Worm (Caenorhabditis elegans) whole organism, young adult: ENCODE measurements around the gene rgs-7.

ENCODE experiments used
- B0019.2 ChIP-seq: fragments of 200-800 bp; sonication (Bioruptor generic); conservative IDR thresholded peaks from 2 replicates; pipeline ENCODE4 v1.3.6; 2022; ENCODE audit warnings: missing genetic modification reagents, missing genetic modification characterization, missing compliant biosample characterization
- C06A6.2 ChIP-seq: fragments of 200-800 bp; sonication (Bioruptor generic); conservative IDR thresholded peaks from 2 replicates; pipeline ENCODE4 v1.3.6; 2022; ENCODE audit warnings: missing genetic modification characterization, missing compliant biosample characterization
- F10E7.11 ChIP-seq: sonication (generic microtip); optimal IDR thresholded peaks from 2 replicates; lab custom pipeline; 2017; ENCODE audit warnings: mild to moderate bottlenecking, missing genetic modification characterization, moderate library complexity, missing compliant biosample characterization
- F22D6.2 ChIP-seq: sonication (generic microtip); optimal IDR thresholded peaks from 2 replicates; lab custom pipeline; 2016; ENCODE audit warnings: mild to moderate bottlenecking, missing genetic modification characterization, missing compliant biosample characterization
- F49E8.2 ChIP-seq: sonication (generic microtip); optimal IDR thresholded peaks from 3 replicates; lab custom pipeline; 2017; ENCODE audit warnings: missing genetic modification characterization, mild to moderate bottlenecking, missing compliant biosample characterization, antibody characterized with exemption, moderate library complexity; ENCODE audit not compliant: insufficient read depth
- K11D2.4 ChIP-seq: fragments of 200-800 bp; sonication (Bioruptor generic); IDR thresholded peaks from 2 replicates; pipeline ENCODE4 v1.3.6; 2022; ENCODE audit warnings: missing genetic modification reagents, missing genetic modification characterization, missing compliant biosample characterization
- K12H6.12 ChIP-seq: fragments of 200-800 bp; sonication (Bioruptor generic); optimal IDR thresholded peaks from 2 replicates; lab custom pipeline; 2018; ENCODE audit warnings: mild to moderate bottlenecking, missing genetic modification characterization, missing compliant biosample characterization
- Y53F4B.3 ChIP-seq: fragments of 200-800 bp; sonication (Bioruptor generic); IDR thresholded peaks from 2 replicates; pipeline ENCODE4 v1.3.6; 2022; ENCODE audit warnings: missing genetic modification reagents, missing genetic modification characterization, missing compliant biosample characterization
- Y53G8AR.9 ChIP-seq: fragments of 200-800 bp; sonication (Bioruptor generic); conservative IDR thresholded peaks from 2 replicates; pipeline ENCODE4 v1.3.6; 2022; ENCODE audit warnings: missing genetic modification reagents, missing genetic modification characterization, missing compliant biosample characterization
- Y56A3A.18 ChIP-seq: fragments of 200-800 bp; sonication (Bioruptor generic); IDR thresholded peaks from 2 replicates; pipeline ENCODE4 v1.3.6; 2022; ENCODE audit warnings: missing genetic modification reagents, missing genetic modification characterization, missing compliant biosample characterization
- Y79H2A.3 ChIP-seq: fragments of 200-800 bp; sonication (Bioruptor generic); conservative IDR thresholded peaks from 2 replicates; pipeline ENCODE4 v1.3.6; 2022; ENCODE audit warnings: missing genetic modification reagents, missing genetic modification characterization, missing compliant biosample characterization
- Y95B8A.8 ChIP-seq: fragments of 200-800 bp; sonication (Bioruptor generic); IDR thresholded peaks from 2 replicates; pipeline ENCODE4 v1.3.6; 2022; ENCODE audit warnings: missing genetic modification reagents, missing genetic modification characterization, missing compliant biosample characterization
- atf-7 ChIP-seq: sonication (generic microtip); optimal IDR thresholded peaks from 2 replicates; lab custom pipeline; 2017; ENCODE audit warnings: mild to moderate bottlenecking, missing genetic modification characterization, missing compliant biosample characterization
- attf-5 ChIP-seq: fragments of 200-800 bp; sonication (Bioruptor generic); optimal IDR thresholded peaks from 2 replicates; lab custom pipeline; 2018; ENCODE audit warnings: mild to moderate bottlenecking, missing genetic modification characterization, missing compliant biosample characterization
- bed-1 ChIP-seq: fragments of 200-800 bp; sonication (Bioruptor generic); IDR thresholded peaks from 2 replicates; pipeline ENCODE4 v1.3.6; 2022; ENCODE audit warnings: missing genetic modification reagents, missing genetic modification characterization, missing compliant biosample characterization
- cebp-2 ChIP-seq: fragments of 200-800 bp; sonication (Bioruptor generic); IDR thresholded peaks from 2 replicates; pipeline ENCODE4 v1.3.6; 2022; ENCODE audit warnings: missing genetic modification characterization, missing compliant biosample characterization
- ceh-27 ChIP-seq: fragments of 200-800 bp; sonication (Bioruptor generic); optimal IDR thresholded peaks from 2 replicates; lab custom pipeline; 2018; ENCODE audit warnings: mild to moderate bottlenecking, missing genetic modification characterization, moderate library complexity, missing compliant biosample characterization
- chd-7 ChIP-seq: sonication (generic microtip); optimal IDR thresholded peaks from 2 replicates; lab custom pipeline; 2016; ENCODE audit warnings: mild to moderate bottlenecking, missing genetic modification characterization, moderate library complexity, missing compliant biosample characterization
- die-1 ChIP-seq: sonication (generic microtip); optimal IDR thresholded peaks from 2 replicates; lab custom pipeline; 2016; ENCODE audit warnings: missing genotype, mild to moderate bottlenecking, missing genetic modification characterization, missing compliant biosample characterization
- efl-1 ChIP-seq: fragments of 150-350 bp; optimal IDR thresholded peaks from 2 replicates; lab custom pipeline; 2014; ENCODE audit warnings: missing biosample characterization, missing genetic modification reagents, missing genetic modification characterization
- egl-18 ChIP-seq: fragments of 200-800 bp; sonication (Bioruptor generic); IDR thresholded peaks from 2 replicates; pipeline ENCODE4 v1.3.6; 2022; ENCODE audit warnings: missing genetic modification reagents, missing genetic modification characterization, missing compliant biosample characterization
- egrh-3 ChIP-seq: fragments of 200-800 bp; sonication (Bioruptor generic); IDR thresholded peaks from 2 replicates; pipeline ENCODE4 v1.3.6; 2022; ENCODE audit warnings: missing genetic modification reagents, missing genetic modification characterization, missing compliant biosample characterization
- him-1 ChIP-seq: sonication (generic microtip); optimal IDR thresholded peaks from 2 replicates; lab custom pipeline; 2016; ENCODE audit warnings: missing genotype, missing genetic modification reagents, missing genetic modification characterization, missing compliant biosample characterization
- hmg-20 ChIP-seq: fragments of 200-800 bp; sonication (Bioruptor generic); IDR thresholded peaks from 2 replicates; pipeline ENCODE4 v1.3.6; 2022; ENCODE audit warnings: missing genetic modification reagents, missing genetic modification characterization, missing compliant biosample characterization
- hrde-1 ChIP-seq: sonication (generic microtip); optimal IDR thresholded peaks from 2 replicates; lab custom pipeline; 2016; ENCODE audit warnings: missing genetic modification characterization, mild to moderate bottlenecking, missing compliant biosample characterization, moderate library complexity, missing genotype, missing genetic modification reagents, borderline replicate concordance
- hsf-1 ChIP-seq: fragments of 200-800 bp; sonication (Bioruptor generic); IDR thresholded peaks from 2 replicates; pipeline ENCODE4 v1.3.6; 2022; ENCODE audit warnings: missing genetic modification reagents, missing genetic modification characterization, missing compliant biosample characterization
- lin-26 ChIP-seq: fragments of 200-800 bp; sonication (Bioruptor generic); IDR thresholded peaks from 2 replicates; pipeline ENCODE4 v1.3.6; 2022; ENCODE audit warnings: missing genetic modification reagents, missing genetic modification characterization, missing compliant biosample characterization
- lin-35 ChIP-seq, 3 experiments: fragments of 150-350 bp in 2 of 3; sonication (generic microtip) in 1 of 3; optimal IDR thresholded peaks; 2 replicates each; lab custom pipeline; 2014 to 2018; ENCODE audit warnings: missing biosample characterization in 3 of 3, missing genetic modification characterization in 3 of 3, missing genetic modification reagents in 3 of 3
- lin-54 ChIP-seq: fragments of 200-800 bp; sonication (Bioruptor generic); optimal IDR thresholded peaks from 2 replicates; lab custom pipeline; 2018; ENCODE audit warnings: mild to moderate bottlenecking, missing genetic modification characterization, missing compliant biosample characterization
- lir-1 ChIP-seq: fragments of 200-800 bp; sonication (Bioruptor generic); conservative IDR thresholded peaks from 2 replicates; pipeline ENCODE4 v1.3.6; 2022; ENCODE audit warnings: missing genetic modification reagents, missing genetic modification characterization, missing compliant biosample characterization
- madf-3 ChIP-seq: fragments of 200-800 bp; sonication (Bioruptor generic); IDR thresholded peaks from 2 replicates; pipeline ENCODE4 v1.3.6; 2022; ENCODE audit warnings: missing genetic modification reagents, missing genetic modification characterization, missing compliant biosample characterization
- mcd-1 ChIP-seq: fragments of 200-800 bp; sonication (Bioruptor generic); IDR thresholded peaks from 2 replicates; pipeline ENCODE4 v1.3.6; 2022; ENCODE audit warnings: missing genetic modification reagents, missing genetic modification characterization, missing compliant biosample characterization
- nhr-120 ChIP-seq: fragments of 200-800 bp; sonication (Bioruptor generic); IDR thresholded peaks from 2 replicates; pipeline ENCODE4 v1.3.6; 2022; ENCODE audit warnings: missing genetic modification characterization, missing compliant biosample characterization
- nhr-80 ChIP-seq: sonication (generic microtip); optimal IDR thresholded peaks from 2 replicates; lab custom pipeline; 2016; ENCODE audit warnings: missing genetic modification characterization, missing compliant biosample characterization
- nhr-90 ChIP-seq: sonication (generic microtip); optimal IDR thresholded peaks from 2 replicates; lab custom pipeline; 2016; ENCODE audit warnings: missing genotype, mild to moderate bottlenecking, missing genetic modification characterization, missing compliant biosample characterization
- pbrm-1 ChIP-seq: fragments of 200-800 bp; sonication (Bioruptor generic); IDR thresholded peaks from 2 replicates; pipeline ENCODE4 v1.3.6; 2022; ENCODE audit warnings: missing genetic modification reagents, missing genetic modification characterization, missing compliant biosample characterization
- rec-8 ChIP-seq, 2 experiments: sonication (generic microtip); optimal IDR thresholded peaks; 2 replicates each; lab custom pipeline; 2016; ENCODE audit warnings: mild to moderate bottlenecking in 2 of 2, missing genetic modification characterization in 2 of 2, missing genetic modification reagents in 2 of 2, missing genotype in 2 of 2, missing biosample characterization in 1 of 2, missing compliant biosample characterization in 1 of 2, moderate library complexity in 1 of 2
- repo-1 ChIP-seq: sonication (generic microtip); optimal IDR thresholded peaks from 2 replicates; lab custom pipeline; 2017; ENCODE audit warnings: mild to moderate bottlenecking, missing genetic modification characterization, missing compliant biosample characterization
- sdz-38 ChIP-seq: sonication (generic microtip); optimal IDR thresholded peaks from 2 replicates; lab custom pipeline; 2016; ENCODE audit warnings: missing genotype, missing genetic modification characterization, missing compliant biosample characterization
- sea-2 ChIP-seq: fragments of 200-800 bp; sonication (Bioruptor generic); IDR thresholded peaks from 2 replicates; pipeline ENCODE4 v1.3.6; 2022; ENCODE audit warnings: missing genetic modification characterization, missing compliant biosample characterization
- snpc-4 ChIP-seq, 5 experiments: fragments of 150-350 bp in 1 of 5; sonication (generic microtip) in 4 of 5; optimal IDR thresholded peaks; 2 replicates each; lab custom pipeline; 2014 to 2018; ENCODE audit warnings: missing genetic modification characterization in 5 of 5, missing biosample characterization in 3 of 5, antibody characterized with exemption in 2 of 5, mild to moderate bottlenecking in 2 of 5, missing compliant biosample characterization in 2 of 5, missing genotype in 2 of 5, moderate library complexity in 2 of 5, missing genetic modification reagents in 1 of 5
- somi-1 ChIP-seq: fragments of 200-800 bp; sonication (Bioruptor generic); optimal IDR thresholded peaks from 2 replicates; lab custom pipeline; 2018; ENCODE audit warnings: mild to moderate bottlenecking, missing genetic modification characterization, missing compliant biosample characterization
- tbx-9 ChIP-seq: sonication (generic microtip); optimal IDR thresholded peaks from 2 replicates; lab custom pipeline; 2016; ENCODE audit warnings: borderline replicate concordance, missing genetic modification characterization, inconsistent platforms, missing compliant biosample characterization
- tlf-1 ChIP-seq: fragments of 200-800 bp; sonication (Bioruptor generic); optimal IDR thresholded peaks from 2 replicates; lab custom pipeline; 2018; ENCODE audit warnings: mild to moderate bottlenecking, missing genetic modification characterization, missing compliant biosample characterization
- unc-130 ChIP-seq: sonication (generic microtip); optimal IDR thresholded peaks from 2 replicates; lab custom pipeline; 2016; ENCODE audit warnings: missing genetic modification reagents, missing genetic modification characterization, missing compliant biosample characterization
- xnd-1 ChIP-seq: sonication (generic microtip); optimal IDR thresholded peaks from 2 replicates; lab custom pipeline; 2016; ENCODE audit warnings: missing genotype, missing genetic modification reagents, missing genetic modification characterization, missing compliant biosample characterization
- ztf-22 ChIP-seq: fragments of 200-800 bp; sonication (Bioruptor generic); optimal IDR thresholded peaks from 2 replicates; lab custom pipeline; 2018; ENCODE audit warnings: mild to moderate bottlenecking, missing genetic modification characterization, moderate library complexity, missing compliant biosample characterization

The rgs-7 gene

DNA sequence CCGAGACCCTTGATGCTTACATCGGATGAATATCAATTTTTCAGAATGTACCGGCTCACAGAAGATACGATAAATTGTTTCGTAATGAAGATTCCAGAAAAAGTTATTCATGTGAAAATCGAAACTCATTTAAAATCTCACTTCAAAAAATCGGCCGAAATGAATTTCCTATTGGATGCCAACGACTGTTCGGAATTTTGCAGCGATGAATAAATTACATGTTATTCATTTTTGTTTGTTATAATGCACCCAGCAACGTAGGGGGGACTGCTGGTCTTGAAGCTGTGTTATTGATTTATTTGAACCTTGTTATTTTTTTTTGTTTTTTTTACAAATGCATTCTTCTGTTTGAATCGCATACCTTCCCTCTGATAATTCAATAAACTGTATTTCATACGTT lies 24.5 kb downstream of the rgs-7 start (continued):
- TF ChIP-seq pbrm-1 (GFP tag; lab: Robert Waterston, UW) (0 out of 2 replicates have a peak, but pooled peaks have one; percentile 14), efl-1 (GFP tag; lab: Kevin White, UChicago) (no peak), hmg-20 (GFP tag; lab: Robert Waterston, UW) (no peak), hsf-1 (GFP tag; lab: Robert Waterston, UW) (no peak), C06A6.2 (GFP tag; lab: Robert Waterston, UW) (no peak), egrh-3 (GFP tag; lab: Robert Waterston, UW) (no peak), F10E7.11 (tag; lab: Kevin White, UChicago) (no peak), Y53G8AR.9 (peak; percentile 91), lin-35 (GFP tag; optimal IDR thresholded peaks at IDR 0.05; lab: Kevin White, UChicago) (no peak), atf-7 (tag; lab: Kevin White, UChicago) (peak; percentile 80), nhr-90 (tag; lab: Kevin White, UChicago) (peak; percentile 30), F22D6.2 (tag; lab: Kevin White, UChicago) (no peak), madf-3 (GFP tag; lab: Robert Waterston, UW) (0 out of 2 replicates have a peak, but pooled peaks have one; percentile 71), mcd-1 (GFP tag; lab: Robert Waterston, UW) (no peak), tlf-1 (GFP tag; lab: Kevin White, UChicago) (peak; percentile 28), attf-5 (GFP tag; lab: Kevin White, UChicago) (no peak), him-1 (tag; lab: Kevin White, UChicago) (no peak), sea-2 (GFP tag; lab: Robert Waterston, UW) (no peak), somi-1 (no peak), nhr-120 (no peak), unc-130 (no peak), Y53F4B.3 (GFP tag; lab: Robert Waterston, UW) (no peak), Y95B8A.8 (no peak), lin-54 (GFP tag; lab: Kevin White, UChicago) (no peak), F49E8.2 (tag; lab: Kevin White, UChicago) (no peak), repo-1 (tag; lab: Kevin White, UChicago) (peak; percentile 37), lin-26 (no peak), Y56A3A.18 (GFP tag; lab: Robert Waterston, UW) (peak; percentile 78)

DNA sequence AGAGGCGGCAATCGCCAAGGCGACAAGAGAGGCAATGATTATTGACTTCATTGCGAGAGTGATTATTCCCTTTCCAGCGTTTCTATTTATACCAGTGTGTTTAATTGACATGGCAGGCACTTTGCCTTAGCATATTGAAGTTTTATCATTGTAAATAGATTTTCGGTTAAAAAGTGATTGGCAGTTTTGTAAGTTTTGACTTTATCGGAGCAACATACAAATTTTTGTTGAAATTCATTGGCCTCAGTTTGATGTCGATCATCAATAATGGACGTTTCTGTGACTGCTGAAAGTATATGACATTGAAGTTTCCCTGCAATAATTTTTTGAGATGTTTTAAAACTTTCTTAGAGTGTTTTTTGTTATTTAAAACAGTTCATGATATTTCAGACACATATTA lies 30.1 kb downstream of the rgs-7 start, which contains the start of gene vit-3:
Gene vit-3, minus strand, starts transcription at position 60 of the 400 bp plus-strand sequence.
- no peak for TF ChIP-seq F22D6.2 (tag; lab: Kevin White, UChicago)
- TF ChIP-seq K11D2.4 = no peak
- no peak for TF ChIP-seq xnd-1 (tag; lab: Kevin White, UChicago)
- no peak for TF ChIP-seq hrde-1 (tag; lab: Kevin White, UChicago)
- no peak for TF ChIP-seq ceh-27 (GFP tag; lab: Kevin White, UChicago)
- no peak for TF ChIP-seq bed-1 (GFP tag; lab: Robert Waterston, UW)
- no peak for TF ChIP-seq tbx-9 (tag; lab: Kevin White, UChicago)
- TF ChIP-seq chd-7 (tag; lab: Kevin White, UChicago) = no peak
- TF ChIP-seq cebp-2 (GFP tag; lab: Robert Waterston, UW) = no peak
- TF ChIP-seq B0019.2 (GFP tag; lab: Robert Waterston, UW) = no peak
- TF ChIP-seq Y53G8AR.9 = no peak
- no peak for TF ChIP-seq snpc-4 (GFP tag; optimal IDR thresholded peaks at IDR 0.05; lab: Kevin White, UChicago)
- TF ChIP-seq snpc-4 (tag; optimal IDR thresholded peaks at IDR 0.05; lab: Kevin White, UChicago) = no peak
- TF ChIP-seq pbrm-1 (GFP tag; lab: Robert Waterston, UW) = no peak
- no peak for TF ChIP-seq egl-18 (GFP tag; lab: Robert Waterston, UW)
- peak; percentile 69 for TF ChIP-seq nhr-80 (tag; lab: Kevin White, UChicago)
- TF ChIP-seq rec-8 (tag; optimal IDR thresholded peaks at IDR 0.05; lab: Kevin White, UChicago) = no peak
- TF ChIP-seq hsf-1 (GFP tag; lab: Robert Waterston, UW) = no peak
- TF ChIP-seq lir-1 (GFP tag; lab: Robert Waterston, UW) = no peak
- no peak for TF ChIP-seq egrh-3 (GFP tag; lab: Robert Waterston, UW)
- TF ChIP-seq K12H6.12 = no peak
- TF ChIP-seq ztf-22 (GFP tag; lab: Kevin White, UChicago) = peak; percentile 32
- no peak for TF ChIP-seq sdz-38
- TF ChIP-seq atf-7 (tag; lab: Kevin White, UChicago) = peak; percentile 13
- TF ChIP-seq die-1 = no peak
- TF ChIP-seq Y79H2A.3 (GFP tag; lab: Robert Waterston, UW) = no peak
